Fruit fly (Drosophila melanogaster) whole organism, prepupa: ENCODE measurements around the gene CG1750.

Source experiments
- Blimp-1 ChIP-seq: fragments of 200-800 bp; sonication (Bioruptor generic); optimal IDR thresholded peaks from 3 replicates; lab custom pipeline; 2017; ENCODE audit warnings: missing biosample characterization, missing genetic modification characterization, mild to moderate bottlenecking, moderate library complexity, missing genetic modification reagents
- CG10631 ChIP-seq: fragments of 200-800 bp; sonication (Bioruptor generic); optimal IDR thresholded peaks from 2 replicates; lab custom pipeline; 2016; ENCODE audit warnings: missing biosample characterization, missing genetic modification characterization
- CG10669 ChIP-seq: fragments of 200-800 bp; sonication (Bioruptor generic); optimal IDR thresholded peaks from 3 replicates; lab custom pipeline; 2018; ENCODE audit warnings: missing biosample characterization, mild to moderate bottlenecking, missing genetic modification characterization, moderate library complexity
- CG11762 ChIP-seq: fragments of 200-800 bp; sonication (Bioruptor generic); optimal IDR thresholded peaks from 3 replicates; lab custom pipeline; 2016; ENCODE audit warnings: missing biosample characterization, missing genetic modification characterization; ENCODE audit not compliant: insufficient read depth
- CG11902 ChIP-seq: fragments of 200-800 bp; sonication (Bioruptor generic); optimal IDR thresholded peaks from 3 replicates; lab custom pipeline; 2016; ENCODE audit warnings: missing biosample characterization, missing genetic modification characterization
- CG15336 ChIP-seq: fragments of 200-800 bp; sonication (Bioruptor generic); IDR thresholded peaks from 2 replicates; pipeline ENCODE4 v1.3.6; 2022; ENCODE audit warnings: missing biosample characterization, missing genetic modification characterization
- CG1621 ChIP-seq: fragments of 200-800 bp; sonication (Bioruptor generic); optimal IDR thresholded peaks from 3 replicates; lab custom pipeline; 2018; ENCODE audit warnings: missing biosample characterization, mild to moderate bottlenecking, missing genetic modification characterization
- CG16779 ChIP-seq: fragments of 200-800 bp; sonication (Bioruptor generic); optimal IDR thresholded peaks from 3 replicates; lab custom pipeline; 2017; ENCODE audit warnings: missing biosample characterization, mild to moderate bottlenecking, missing genetic modification characterization
- CG3032 ChIP-seq: fragments of 200-800 bp; optimal IDR thresholded peaks from 2 replicates; lab custom pipeline; 2019; ENCODE audit warnings: missing biosample characterization, mild to moderate bottlenecking, missing genetic modification characterization, moderate library complexity
- CG31627 ChIP-seq: fragments of 200-800 bp; sonication (Bioruptor generic); optimal IDR thresholded peaks from 3 replicates; lab custom pipeline; 2016; ENCODE audit warnings: missing biosample characterization, missing genetic modification characterization
- CG32006 ChIP-seq: fragments of 200-800 bp; sonication (Bioruptor generic); optimal IDR thresholded peaks from 3 replicates; lab custom pipeline; 2017; ENCODE audit warnings: missing biosample characterization, mild to moderate bottlenecking, missing genetic modification characterization
- CG34406 ChIP-seq: fragments of 200-800 bp; sonication (Bioruptor generic); optimal IDR thresholded peaks from 3 replicates; lab custom pipeline; 2016; ENCODE audit warnings: missing biosample characterization, missing genetic modification characterization
- CG3919 ChIP-seq: fragments of 200-800 bp; sonication (Bioruptor generic); optimal IDR thresholded peaks from 3 replicates; lab custom pipeline; 2016; ENCODE audit warnings: missing biosample characterization, missing genetic modification characterization
- CG6163 ChIP-seq: fragments of 200-800 bp; sonication (Bioruptor generic); IDR thresholded peaks from 3 replicates; pipeline ENCODE4 v1.3.6; 2022; ENCODE audit warnings: missing biosample characterization, missing genetic modification characterization
- CG6792 ChIP-seq: fragments of 200-800 bp; sonication (Bioruptor generic); optimal IDR thresholded peaks from 3 replicates; lab custom pipeline; 2016; ENCODE audit warnings: missing biosample characterization, missing genetic modification characterization
- CG6808 ChIP-seq: fragments of 200-800 bp; sonication (Bioruptor generic); optimal IDR thresholded peaks from 3 replicates; lab custom pipeline; 2017; ENCODE audit warnings: missing biosample characterization, missing genetic modification characterization, mild to moderate bottlenecking, moderate library complexity, missing genetic modification reagents
- CG6854 ChIP-seq: fragments of 200-800 bp; sonication (Bioruptor generic); optimal IDR thresholded peaks from 2 replicates; lab custom pipeline; 2017; ENCODE audit warnings: missing biosample characterization, mild to moderate bottlenecking, missing genetic modification characterization
- CG7368 ChIP-seq: fragments of 200-800 bp; sonication (Bioruptor generic); optimal IDR thresholded peaks from 3 replicates; lab custom pipeline; 2016; ENCODE audit warnings: missing biosample characterization, missing genetic modification characterization
- CG8319 ChIP-seq: fragments of 200-800 bp; sonication (Bioruptor generic); optimal IDR thresholded peaks from 3 replicates; lab custom pipeline; 2016; ENCODE audit warnings: missing biosample characterization, missing genetic modification characterization
- CG8632 ChIP-seq: fragments of 200-800 bp; sonication (Bioruptor generic); optimal IDR thresholded peaks from 3 replicates; lab custom pipeline; 2016; ENCODE audit warnings: missing biosample characterization, missing genetic modification characterization
- Eip75B ChIP-seq: fragments of 200-800 bp; sonication (Bioruptor generic); optimal IDR thresholded peaks from 3 replicates; lab custom pipeline; 2016; ENCODE audit warnings: missing biosample characterization, missing genetic modification characterization
- Eip78C ChIP-seq: fragments of 200-800 bp; sonication (Bioruptor generic); peaks from one replicate; lab custom pipeline; 2016; ENCODE audit warnings: missing biosample characterization, missing genetic modification characterization
- Ets21C ChIP-seq: fragments of 200-800 bp; sonication (Bioruptor generic); optimal IDR thresholded peaks from 3 replicates; lab custom pipeline; 2016; ENCODE audit warnings: missing biosample characterization, missing genetic modification characterization
- Ets96B ChIP-seq: fragments of 200-800 bp; optimal IDR thresholded peaks from 2 replicates; lab custom pipeline; 2019; ENCODE audit warnings: missing biosample characterization, mild to moderate bottlenecking, missing genetic modification characterization, moderate library complexity
- Gug ChIP-seq: fragments of 200-800 bp; sonication (Bioruptor generic); IDR thresholded peaks from 2 replicates; pipeline ENCODE4 v1.3.6; 2022; ENCODE audit warnings: missing biosample characterization, missing genetic modification characterization
- Hr38 ChIP-seq: sonication (Bioruptor generic); optimal IDR thresholded peaks from 2 replicates; lab custom pipeline; 2016; ENCODE audit warnings: missing biosample characterization, missing genetic modification characterization
- Lpt ChIP-seq: fragments of 200-800 bp; sonication (Bioruptor generic); optimal IDR thresholded peaks from 3 replicates; lab custom pipeline; 2016; ENCODE audit warnings: missing biosample characterization, missing genetic modification characterization
- Met ChIP-seq: fragments of 200-800 bp; sonication (Bioruptor generic); optimal IDR thresholded peaks from 3 replicates; lab custom pipeline; 2016; ENCODE audit warnings: missing biosample characterization, missing genetic modification characterization
- OdsH ChIP-seq: fragments of 200-800 bp; sonication (Bioruptor generic); optimal IDR thresholded peaks from 3 replicates; lab custom pipeline; 2016; ENCODE audit warnings: missing biosample characterization, missing genetic modification characterization
- Sox102F ChIP-seq: fragments of 200-800 bp; sonication (Bioruptor generic); optimal IDR thresholded peaks from 2 replicates; lab custom pipeline; 2016; ENCODE audit warnings: missing biosample characterization, mild to moderate bottlenecking, missing genetic modification characterization
- Sox14 ChIP-seq: fragments of 200-800 bp; sonication (Bioruptor generic); optimal IDR thresholded peaks from 3 replicates; lab custom pipeline; 2016; ENCODE audit warnings: missing biosample characterization, missing genetic modification characterization
- Sox15 ChIP-seq: fragments of 200-800 bp; sonication (Bioruptor generic); optimal IDR thresholded peaks from 3 replicates; lab custom pipeline; 2016; ENCODE audit warnings: missing biosample characterization, missing genetic modification characterization
- achi ChIP-seq: fragments of 200-800 bp; sonication (Bioruptor generic); optimal IDR thresholded peaks from 3 replicates; lab custom pipeline; 2016; ENCODE audit warnings: missing biosample characterization, missing genetic modification characterization
- dsx ChIP-seq: fragments of 200-800 bp; optimal IDR thresholded peaks from 3 replicates; lab custom pipeline; 2019; ENCODE audit warnings: missing biosample characterization, mild to moderate bottlenecking, missing genetic modification characterization, moderate library complexity; ENCODE audit not compliant: poor library complexity, severe bottlenecking
- eg ChIP-seq: fragments of 200-800 bp; sonication (Bioruptor generic); IDR thresholded peaks from 3 replicates; pipeline ENCODE4 v1.3.6; 2022; ENCODE audit warnings: missing biosample characterization, missing genetic modification characterization
- esn ChIP-seq: fragments of 200-800 bp; sonication (Bioruptor generic); optimal IDR thresholded peaks from 2 replicates; lab custom pipeline; 2016; ENCODE audit warnings: missing biosample characterization, mild to moderate bottlenecking, missing genetic modification characterization, moderate library complexity
- fd59A ChIP-seq: fragments of 200-800 bp; sonication (Bioruptor generic); optimal IDR thresholded peaks from 2 replicates; lab custom pipeline; 2017; ENCODE audit warnings: missing biosample characterization, mild to moderate bottlenecking, missing genetic modification characterization, missing genetic modification reagents
- fd85E ChIP-seq: fragments of 200-800 bp; sonication (Bioruptor generic); optimal IDR thresholded peaks from 3 replicates; lab custom pipeline; 2016; ENCODE audit warnings: missing biosample characterization, missing genetic modification characterization
- fkh ChIP-seq: fragments of 200-800 bp; sonication (Bioruptor generic); optimal IDR thresholded peaks from 3 replicates; lab custom pipeline; 2017; ENCODE audit warnings: missing biosample characterization, mild to moderate bottlenecking, missing genetic modification characterization, moderate library complexity
- lz ChIP-seq: fragments of 200-800 bp; sonication (Bioruptor generic); optimal IDR thresholded peaks from 3 replicates; lab custom pipeline; 2016; ENCODE audit warnings: missing biosample characterization, missing genetic modification characterization
- net ChIP-seq: fragments of 200-800 bp; sonication (Bioruptor generic); optimal IDR thresholded peaks from 3 replicates; lab custom pipeline; 2016; ENCODE audit warnings: missing biosample characterization, missing genetic modification characterization
- spab ChIP-seq: fragments of 200-800 bp; sonication (Bioruptor generic); optimal IDR thresholded peaks from 2 replicates; lab custom pipeline; 2017; ENCODE audit warnings: missing biosample characterization, mild to moderate bottlenecking, missing genetic modification characterization, missing genetic modification reagents
- svp ChIP-seq: fragments of 200-800 bp; sonication (Bioruptor generic); peaks from one replicate; lab custom pipeline; 2016; ENCODE audit warnings: missing biosample characterization, missing genetic modification characterization

The CG1750 gene

dm6 chr3R:31235262-31235661, 19.4 kb downstream of the CG1750 start, which contains the start of gene CG15564:
Gene CG15564 (minus strand): TSS chr3R:31235362.
- TF ChIP-seq CG6854 (GFP tag; lab: Kevin White, UChicago) (no peak), CG7368 (GFP tag; lab: Kevin White, UChicago) (no peak), CG15336 (GFP tag; lab: Robert Waterston, UW) (no peak), CG1621 (no peak), CG32006 (no peak), CG34406 (no peak), net (GFP tag; lab: Kevin White, UChicago) (no peak), CG8632 (no peak), esn (GFP tag; lab: Kevin White, UChicago) (no peak), CG6792 (GFP tag; lab: Kevin White, UChicago) (no peak), Ets21C (GFP tag; lab: Kevin White, UChicago) (no peak), Blimp-1 (GFP tag; lab: Kevin White, UChicago) (no peak), CG3919 (no peak), OdsH (GFP tag; lab: Kevin White, UChicago) (no peak)
- TF ChIP-seq, all 60 proteins: peak for 0

DNA sequence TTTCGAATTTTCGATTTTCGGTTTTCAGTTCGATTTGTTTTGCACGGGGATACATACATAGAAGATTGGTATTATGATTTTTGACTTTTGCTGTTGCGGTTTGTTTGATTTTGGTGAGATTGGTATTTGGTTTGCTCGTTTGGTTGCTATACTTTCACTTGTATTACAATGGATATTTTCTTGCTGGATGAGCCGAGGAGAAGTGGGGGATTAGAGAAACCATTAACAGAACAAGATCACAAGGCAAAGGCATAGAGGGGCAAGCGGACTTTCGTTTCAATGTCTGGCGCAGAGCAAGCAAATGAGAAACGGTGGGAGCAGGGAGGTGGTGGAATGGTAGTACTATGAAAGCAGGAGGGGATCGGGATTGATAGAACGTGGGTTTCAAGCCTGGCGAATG, 22.5 kb downstream of the CG1750 start, which contains the start of gene CG15563:
CG15563 (minus strand) TSS at position 101 of the 400 bp plus-strand sequence.
- TF ChIP-seq esn (GFP tag; lab: Kevin White, UChicago) (no peak), CG6808 (GFP tag; lab: Kevin White, UChicago) (no peak), fd85E (GFP tag; lab: Kevin White, UChicago) (no peak), CG34406 (no peak), dsx (no peak), achi (no peak), spab (GFP tag; lab: Kevin White, UChicago) (no peak), CG16779 (no peak), Blimp-1 (GFP tag; lab: Kevin White, UChicago) (no peak), CG8319 (no peak), CG6854 (GFP tag; lab: Kevin White, UChicago) (no peak), Sox15 (no peak), svp (GFP tag; lab: Kevin White, UChicago) (no peak), Gug (GFP tag; lab: Robert Waterston, UW) (no peak), lz (GFP tag; lab: Kevin White, UChicago) (no peak), Sox102F (no peak), CG6163 (GFP tag; lab: Robert Waterston, UW) (no peak), CG11902 (GFP tag; lab: Kevin White, UChicago) (no peak), CG3919 (no peak), CG7368 (GFP tag; lab: Kevin White, UChicago) (no peak)

DNA sequence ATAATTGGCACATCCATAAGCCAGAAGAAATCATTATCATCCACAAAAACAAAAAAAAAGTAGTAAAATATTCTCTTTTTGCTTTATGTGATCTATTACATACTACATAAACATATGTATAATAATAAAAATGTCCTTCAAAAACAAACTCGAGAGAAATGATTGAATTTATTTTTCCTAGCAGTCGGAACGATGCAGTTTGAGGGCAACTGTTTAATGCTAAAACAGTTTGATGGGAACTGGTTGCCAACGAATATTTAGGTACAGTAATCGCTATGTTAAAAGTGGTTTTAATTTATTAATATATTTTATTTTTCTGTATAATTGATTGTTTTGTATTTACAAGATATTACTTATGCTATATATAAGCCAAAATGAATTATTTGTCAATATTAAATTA, 23.6 kb downstream of the CG1750 start:
- no peak for TF ChIP-seq spab (GFP tag; lab: Kevin White, UChicago)
- TF ChIP-seq Eip78C, result no peak
- TF ChIP-seq CG8319, result no peak
- no peak for TF ChIP-seq achi
- TF ChIP-seq eg (GFP tag; lab: Robert Waterston, UW), result no peak
- no peak for TF ChIP-seq svp (GFP tag; lab: Kevin White, UChicago)
- no peak for TF ChIP-seq CG3032 (tag; lab: Kevin White, UChicago)
- no peak for TF ChIP-seq CG31627 (GFP tag; lab: Kevin White, UChicago)
- no peak for TF ChIP-seq CG3919
- TF ChIP-seq CG10669 (GFP tag; lab: Kevin White, UChicago), result no peak

DNA sequence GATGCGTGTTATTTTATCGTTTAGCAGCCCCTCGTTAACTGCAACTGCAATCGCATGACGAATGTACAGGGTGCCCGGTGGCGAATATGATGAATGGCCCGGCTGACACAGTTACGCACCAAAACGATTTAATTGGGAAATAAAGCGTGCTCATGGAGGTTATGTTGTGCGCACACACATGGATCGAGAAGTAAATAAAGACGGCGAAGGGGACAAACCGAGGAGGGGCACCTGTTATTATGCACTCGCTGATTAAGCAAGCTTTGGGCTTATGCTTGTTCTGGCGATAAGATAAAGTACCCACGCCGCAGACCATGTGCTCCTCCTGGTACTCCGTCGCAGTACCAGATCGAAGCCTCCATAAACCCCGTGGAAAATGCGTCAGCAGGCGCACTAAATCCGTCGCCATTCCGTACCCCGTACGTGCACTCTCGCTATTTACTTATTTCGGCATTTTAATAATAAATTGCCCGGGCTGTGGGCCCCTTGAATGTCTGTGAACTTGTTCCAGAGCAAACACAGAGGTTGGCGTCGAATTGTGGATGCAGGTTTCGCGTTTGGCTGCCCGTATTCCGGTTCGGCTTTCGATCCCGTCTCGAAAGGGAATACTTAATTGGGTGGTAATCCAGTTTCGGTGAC, 29.5 kb downstream of the CG1750 start:
- TF ChIP-seq net (GFP tag; lab: Kevin White, UChicago) (no peak), Sox102F (peak; percentile 86), fd59A (GFP tag; lab: Kevin White, UChicago) (peak; percentile 8), Ets96B (tag; lab: Kevin White, UChicago) (no peak), Eip75B (GFP tag; lab: Kevin White, UChicago) (peak; percentile 80), CG10631 (GFP tag; lab: Kevin White, UChicago) (peak; percentile 25), Hr38 (GFP tag; lab: Kevin White, UChicago) (no peak), CG6163 (GFP tag; lab: Robert Waterston, UW) (peak; percentile 69; the same call in 2 of the 3 replicates), Eip78C (peak; percentile 89), fd85E (GFP tag; lab: Kevin White, UChicago) (peak; percentile 7), Lpt (GFP tag; lab: Kevin White, UChicago) (peak; percentile 40), Sox14 (no peak), CG6854 (GFP tag; lab: Kevin White, UChicago) (peak; percentile 39), fkh (GFP tag; lab: Kevin White, UChicago) (no peak), CG31627 (GFP tag; lab: Kevin White, UChicago) (peak; percentile 73), CG6792 (GFP tag; lab: Kevin White, UChicago) (peak; percentile 81), Gug (GFP tag; lab: Robert Waterston, UW) (0 out of 2 replicates have a peak, but pooled peaks have one; percentile 25), CG11902 (GFP tag; lab: Kevin White, UChicago) (peak; percentile 28), CG8319 (peak; percentile 52), CG11762 (peak; percentile 44), CG8632 (peak; percentile 67), svp (GFP tag; lab: Kevin White, UChicago) (peak; percentile 91), OdsH (GFP tag; lab: Kevin White, UChicago) (no peak), Met (GFP tag; lab: Kevin White, UChicago) (peak; percentile 85)
